Fruit fly (Drosophila melanogaster) whole organism, adult: Measurements from ENCODE around the gene CG14535.
A peak's percentile ranks its signal among the peaks of the same experiment; 100 is the strongest.

Experiments
- CG11617 ChIP-seq: fragments of 200-800 bp; sonication (Bioruptor generic); optimal IDR thresholded peaks from 2 replicates; lab custom pipeline; 2017; ENCODE audit warnings: mild to moderate bottlenecking, missing biosample characterization, missing genetic modification reagents, missing genetic modification characterization
- CG12768 ChIP-seq: fragments of 200-800 bp; sonication (Bioruptor generic); optimal IDR thresholded peaks from 2 replicates; lab custom pipeline; 2017; ENCODE audit warnings: missing biosample characterization, missing genetic modification characterization, mild to moderate bottlenecking, moderate library complexity, missing genetic modification reagents
- CG14711 ChIP-seq: fragments of 200-800 bp; sonication (Bioruptor generic); optimal IDR thresholded peaks from 2 replicates; lab custom pipeline; 2018; ENCODE audit warnings: missing biosample characterization, mild to moderate bottlenecking, missing genetic modification characterization, moderate library complexity
- CG1620 ChIP-seq: fragments of 200-800 bp; sonication (Bioruptor generic); optimal IDR thresholded peaks from 2 replicates; lab custom pipeline; 2016; ENCODE audit warnings: missing biosample characterization, missing genetic modification characterization
- CG33017 ChIP-seq: fragments of 200-800 bp; sonication (Bioruptor generic); optimal IDR thresholded peaks from 2 replicates; lab custom pipeline; 2018; ENCODE audit warnings: missing biosample characterization, mild to moderate bottlenecking, missing genetic modification characterization, moderate library complexity
- CG5204 ChIP-seq: fragments of 200-800 bp; sonication (Bioruptor generic); optimal IDR thresholded peaks from 2 replicates; lab custom pipeline; 2016; ENCODE audit warnings: missing biosample characterization, missing genetic modification characterization
- CG7045 ChIP-seq: fragments of 200-800 bp; sonication (Bioruptor generic); optimal IDR thresholded peaks from 2 replicates; lab custom pipeline; 2017; ENCODE audit warnings: missing biosample characterization, mild to moderate bottlenecking, missing genetic modification characterization
- CG7101 ChIP-seq: fragments of 200-800 bp; sonication (Bioruptor generic); optimal IDR thresholded peaks from 2 replicates; lab custom pipeline; 2018; ENCODE audit warnings: missing biosample characterization, mild to moderate bottlenecking, missing genetic modification characterization, moderate library complexity
- Clk ChIP-seq: fragments of 200-800 bp; sonication (Bioruptor generic); optimal IDR thresholded peaks from 2 replicates; lab custom pipeline; 2017; ENCODE audit warnings: missing biosample characterization, missing genetic modification characterization
- Crg-1 ChIP-seq: fragments of 200-800 bp; sonication (Bioruptor generic); optimal IDR thresholded peaks from 2 replicates; lab custom pipeline; 2016; ENCODE audit warnings: missing biosample characterization, missing genetic modification characterization
- Hr96 ChIP-seq: fragments of 200-800 bp; sonication (Bioruptor generic); optimal IDR thresholded peaks from 2 replicates; lab custom pipeline; 2016; ENCODE audit warnings: missing biosample characterization, missing genetic modification characterization
- Mnt ChIP-seq: fragments of 200-800 bp; sonication (Bioruptor generic); optimal IDR thresholded peaks from 2 replicates; lab custom pipeline; 2016; ENCODE audit warnings: missing biosample characterization, mild to moderate bottlenecking, missing genetic modification characterization
- bab1 ChIP-seq: fragments of 200-800 bp; sonication (Bioruptor generic); optimal IDR thresholded peaks from 3 replicates; lab custom pipeline; 2019; ENCODE audit warnings: missing biosample characterization, mild to moderate bottlenecking, missing genetic modification characterization, moderate library complexity
- cic ChIP-seq: fragments of 200-800 bp; sonication (Bioruptor generic); optimal IDR thresholded peaks from 2 replicates; lab custom pipeline; 2017; ENCODE audit warnings: missing biosample characterization, mild to moderate bottlenecking, missing genetic modification characterization, moderate library complexity
- cnc ChIP-seq, 2 experiments: fragments of >200 bp; optimal IDR thresholded peaks; 2 replicates each; lab custom pipeline; 2017
- kay ChIP-seq: fragments of 200-800 bp; sonication (Bioruptor generic); peaks from one replicate; lab custom pipeline; 2016; ENCODE audit warnings: missing biosample characterization, missing genetic modification characterization, borderline replicate concordance
- ovo ChIP-seq: fragments of 200-800 bp; sonication (Bioruptor generic); optimal IDR thresholded peaks from 2 replicates; lab custom pipeline; 2016; ENCODE audit warnings: missing biosample characterization, missing genetic modification characterization
- pad ChIP-seq: fragments of 200-800 bp; sonication (Bioruptor generic); optimal IDR thresholded peaks from 3 replicates; lab custom pipeline; 2017; ENCODE audit warnings: missing biosample characterization, missing genetic modification characterization, mild to moderate bottlenecking, moderate library complexity, missing genetic modification reagents
- tj ChIP-seq: fragments of 200-800 bp; sonication (Bioruptor generic); optimal IDR thresholded peaks from 3 replicates; lab custom pipeline; 2017; ENCODE audit warnings: missing biosample characterization, mild to moderate bottlenecking, missing genetic modification characterization, moderate library complexity
- toe ChIP-seq: fragments of 200-800 bp; sonication (Bioruptor generic); optimal IDR thresholded peaks from 2 replicates; lab custom pipeline; 2016; ENCODE audit warnings: missing biosample characterization, missing genetic modification characterization

Gene CG14535

DNA sequence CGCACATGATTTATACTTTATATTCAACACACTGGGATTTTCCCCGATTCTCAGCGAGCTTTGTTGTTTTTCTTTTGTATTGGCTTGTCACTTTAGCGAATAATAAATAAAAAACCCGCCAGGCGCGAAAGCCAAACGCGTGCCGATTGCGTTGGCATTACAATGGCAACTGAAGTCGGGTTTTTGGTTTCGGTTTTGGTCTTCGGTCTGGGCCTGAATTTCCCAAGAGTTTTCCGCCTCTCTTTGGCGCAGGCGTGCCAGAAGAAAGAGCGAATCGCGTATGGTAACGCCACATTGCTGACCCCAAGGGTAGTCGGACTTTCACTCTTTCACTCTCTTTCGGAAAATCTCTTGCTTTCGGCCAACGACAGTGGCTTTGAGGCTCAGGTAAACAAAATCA is at the start of gene CG14535:
CG14535 (minus strand) TSS at position 368 of the 400 bp plus-strand sequence.
- TF ChIP-seq Mnt = no peak
- TF ChIP-seq tj (GFP tag; lab: Kevin White, UChicago) = no peak
- TF ChIP-seq CG7045 (GFP tag; lab: Kevin White, UChicago) = no peak
- TF ChIP-seq Clk (GFP tag; lab: Kevin White, UChicago) = no peak
- no peak for TF ChIP-seq CG14711 (tag; lab: Kevin White, UChicago)
- no peak for TF ChIP-seq CG12768 (GFP tag; lab: Kevin White, UChicago)
- no peak for TF ChIP-seq cnc (optimal IDR thresholded peaks at IDR 0.05; lab: Kevin White, UChicago)
- TF ChIP-seq CG33017 (tag; lab: Kevin White, UChicago) = no peak
- no peak for TF ChIP-seq kay (GFP tag; lab: Kevin White, UChicago)
- no peak for TF ChIP-seq pad (GFP tag; lab: Kevin White, UChicago)
- no peak for TF ChIP-seq cic (GFP tag; lab: Kevin White, UChicago)
- no peak for TF ChIP-seq Crg-1
- TF ChIP-seq CG11617 (GFP tag; lab: Kevin White, UChicago) = no peak
- TF ChIP-seq CG7101 (tag; lab: Kevin White, UChicago) = no peak
- no peak for TF ChIP-seq Hr96
- no peak for TF ChIP-seq toe

DNA sequence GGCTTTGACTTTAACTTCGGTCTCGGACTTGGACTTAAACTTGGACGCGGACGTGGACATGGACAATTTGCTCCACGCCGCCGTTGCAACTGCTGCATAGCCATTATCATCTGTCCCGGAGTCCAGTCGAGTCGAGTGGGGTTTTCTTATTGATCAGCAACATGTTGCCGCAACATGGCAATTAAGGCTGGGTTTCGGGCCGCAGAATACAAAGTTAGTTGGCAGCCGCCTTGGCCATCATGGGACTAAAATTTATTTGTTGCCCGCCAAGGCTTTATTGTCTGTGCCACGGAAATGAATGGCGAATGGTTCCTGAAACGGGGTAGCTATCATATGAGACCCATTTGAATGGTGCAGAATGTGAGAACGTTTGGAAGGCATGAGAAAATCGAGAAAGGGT is 46.6 kb upstream of the CG14535 start:
- TF ChIP-seq toe (no peak), Mnt (no peak)

dm6 chr2L:7899949-7900348 is 44.7 kb upstream of the CG14535 start:
- TF ChIP-seq kay (GFP tag; lab: Kevin White, UChicago) (peak; percentile 42), bab1 (GFP tag; lab: Kevin White, UChicago) (no peak), cnc (optimal IDR thresholded peaks at IDR 0.05; lab: Kevin White, UChicago) (no peak), ovo (no peak), CG1620 (no peak)

- no peak for TF ChIP-seq CG5204 (GFP tag; lab: Kevin White, UChicago)
- TF ChIP-seq Clk (GFP tag; lab: Kevin White, UChicago) = no peak
- no peak for TF ChIP-seq kay (GFP tag; lab: Kevin White, UChicago)
- no peak for TF ChIP-seq CG7045 (GFP tag; lab: Kevin White, UChicago)
- TF ChIP-seq cic (GFP tag; lab: Kevin White, UChicago) = no peak
- no peak for TF ChIP-seq CG12768 (GFP tag; lab: Kevin White, UChicago)
- TF ChIP-seq Crg-1 = no peak
- no peak for TF ChIP-seq toe
- TF ChIP-seq Hr96 = no peak
- no peak for TF ChIP-seq pad (GFP tag; lab: Kevin White, UChicago)
Observed at dm6 chr2L:7899108-7899507, 43.8 kb upstream of the CG14535 start.

DNA sequence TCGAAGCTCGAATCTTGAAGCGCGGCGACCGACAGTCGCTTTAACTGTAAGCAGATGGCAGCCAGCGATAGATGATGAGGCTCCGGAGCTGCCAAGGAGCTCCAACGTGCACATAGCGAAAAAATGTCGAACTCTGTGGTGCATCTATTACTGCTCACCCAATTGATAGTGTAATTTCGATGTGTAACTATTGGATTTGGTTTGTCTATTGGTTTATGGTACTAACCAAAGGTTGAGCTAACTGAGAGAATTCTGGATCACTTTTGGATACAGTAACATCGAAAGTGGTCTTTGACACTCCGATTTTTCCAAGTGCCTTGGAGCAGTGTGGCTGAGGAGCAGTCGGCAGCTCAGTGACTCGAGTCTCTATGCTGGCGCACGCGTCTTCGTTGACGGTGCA is 43.3 kb upstream of the CG14535 start:
- TF ChIP-seq cnc (optimal IDR thresholded peaks at IDR 0.05; lab: Kevin White, UChicago) (no peak), CG11617 (GFP tag; lab: Kevin White, UChicago) (no peak), Crg-1 (no peak), ovo (no peak), CG14711 (tag; lab: Kevin White, UChicago) (no peak), Hr96 (no peak), pad (GFP tag; lab: Kevin White, UChicago) (no peak), cic (GFP tag; lab: Kevin White, UChicago) (no peak), toe (no peak), CG5204 (GFP tag; lab: Kevin White, UChicago) (no peak)

dm6 chr2L:7897245-7897644 is 42.0 kb upstream of the CG14535 start:
- TF ChIP-seq CG11617 (GFP tag; lab: Kevin White, UChicago) = no peak
- no peak for TF ChIP-seq bab1 (GFP tag; lab: Kevin White, UChicago)
- no peak for TF ChIP-seq CG1620
- no peak for TF ChIP-seq ovo
- no peak for TF ChIP-seq Crg-1
- TF ChIP-seq CG14711 (tag; lab: Kevin White, UChicago) = no peak
- no peak for TF ChIP-seq Clk (GFP tag; lab: Kevin White, UChicago)
- TF ChIP-seq toe = no peak
- no peak for TF ChIP-seq CG5204 (GFP tag; lab: Kevin White, UChicago)
- no peak for TF ChIP-seq CG7045 (GFP tag; lab: Kevin White, UChicago)
- no peak for TF ChIP-seq tj (GFP tag; lab: Kevin White, UChicago)
- TF ChIP-seq CG7101 (tag; lab: Kevin White, UChicago) = no peak

- TF ChIP-seq cnc (optimal IDR thresholded peaks at IDR 0.05; lab: Kevin White, UChicago) (no peak), bab1 (GFP tag; lab: Kevin White, UChicago) (peak; percentile 50), CG7101 (tag; lab: Kevin White, UChicago) (no peak), CG5204 (GFP tag; lab: Kevin White, UChicago) (peak; percentile 8), CG1620 (peak; percentile 13), pad (GFP tag; lab: Kevin White, UChicago) (no peak), Crg-1 (no peak)
Observed at dm6 chr2L:7890654-7891114, 35.4 kb upstream of the CG14535 start, which contains the start of gene Spn28Db. TSS of gene Spn28Db (minus strand) at chr2L:7890704.

DNA sequence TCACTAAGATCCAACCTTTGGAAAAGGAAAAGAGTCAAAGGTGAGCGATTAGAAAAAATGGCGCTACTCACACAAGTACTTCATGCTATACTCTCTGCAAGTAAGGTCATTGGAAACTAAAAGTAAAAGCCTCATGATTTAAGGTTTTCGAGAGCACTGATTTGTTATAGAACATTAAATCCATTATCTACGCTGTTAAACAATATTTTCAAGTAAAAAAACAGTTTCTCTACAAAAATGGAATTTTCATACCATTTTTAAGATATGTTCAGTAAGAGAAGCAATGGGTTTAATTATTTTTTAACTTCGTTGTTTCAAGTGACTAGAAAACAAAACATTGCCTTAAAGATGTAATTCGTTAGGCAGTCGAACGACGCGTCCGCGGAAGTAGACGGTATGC is 33.8 kb upstream of the CG14535 start, which contains the start of gene Spn28Da:
Spn28Da (minus strand) TSS at position 101 of the 400 bp plus-strand sequence.
- no peak for TF ChIP-seq bab1 (GFP tag; lab: Kevin White, UChicago)
- TF ChIP-seq pad (GFP tag; lab: Kevin White, UChicago) = no peak
- no peak for TF ChIP-seq CG12768 (GFP tag; lab: Kevin White, UChicago)
- no peak for TF ChIP-seq cnc (optimal IDR thresholded peaks at IDR 0.05; lab: Kevin White, UChicago)
